Worm (Caenorhabditis elegans) whole organism, young adult: ENCODE measurements around the gene ZC477.3.

Experiments used
- B0336.3 ChIP-seq: fragments of 200-800 bp; sonication (Bioruptor generic); IDR thresholded peaks from 2 replicates; pipeline ENCODE4 v1.3.6; 2022; ENCODE audit warnings: missing genetic modification characterization, missing compliant biosample characterization
- D2030.7 ChIP-seq: fragments of 200-800 bp; sonication (Bioruptor generic); IDR thresholded peaks from 2 replicates; pipeline ENCODE4 v1.3.6; 2022; ENCODE audit warnings: missing genetic modification reagents, missing genetic modification characterization, missing compliant biosample characterization
- F23B12.7 ChIP-seq: sonication (generic microtip); optimal IDR thresholded peaks from 2 replicates; lab custom pipeline; 2017; ENCODE audit warnings: missing genetic modification characterization, mild to moderate bottlenecking, missing compliant biosample characterization, antibody characterized with exemption, moderate library complexity; ENCODE audit not compliant: insufficient read depth
- F37B4.10 ChIP-seq: fragments of 200-800 bp; sonication (Bioruptor generic); IDR thresholded peaks from 2 replicates; pipeline ENCODE4 v1.3.6; 2022; ENCODE audit warnings: missing genetic modification characterization, missing compliant biosample characterization
- F55B11.4 ChIP-seq: sonication (generic microtip); optimal IDR thresholded peaks from 2 replicates; lab custom pipeline; 2016; ENCODE audit warnings: missing compliant biosample characterization, missing genetic modification characterization, borderline replicate concordance; ENCODE audit not compliant: insufficient read depth
- F57C9.4 ChIP-seq: sonication (generic microtip); optimal IDR thresholded peaks from 2 replicates; lab custom pipeline; 2017; ENCODE audit warnings: mild to moderate bottlenecking, missing genetic modification characterization, missing compliant biosample characterization
- Y53F4B.3 ChIP-seq: fragments of 200-800 bp; sonication (Bioruptor generic); IDR thresholded peaks from 2 replicates; pipeline ENCODE4 v1.3.6; 2022; ENCODE audit warnings: missing genetic modification reagents, missing genetic modification characterization, missing compliant biosample characterization
- Y53G8AR.9 ChIP-seq: fragments of 200-800 bp; sonication (Bioruptor generic); conservative IDR thresholded peaks from 2 replicates; pipeline ENCODE4 v1.3.6; 2022; ENCODE audit warnings: missing genetic modification reagents, missing genetic modification characterization, missing compliant biosample characterization
- Y56A3A.18 ChIP-seq: fragments of 200-800 bp; sonication (Bioruptor generic); IDR thresholded peaks from 2 replicates; pipeline ENCODE4 v1.3.6; 2022; ENCODE audit warnings: missing genetic modification reagents, missing genetic modification characterization, missing compliant biosample characterization
- Y67H2A.10 ChIP-seq: fragments of 200-800 bp; sonication (Bioruptor generic); conservative IDR thresholded peaks from 2 replicates; pipeline ENCODE4 v1.3.6; 2022; ENCODE audit warnings: missing genetic modification reagents, missing genetic modification characterization, missing compliant biosample characterization
- aptf-2 ChIP-seq: fragments of 200-800 bp; sonication (Bioruptor generic); conservative IDR thresholded peaks from 2 replicates; pipeline ENCODE4 v1.3.6; 2022; ENCODE audit warnings: missing genetic modification reagents, missing genetic modification characterization, missing compliant biosample characterization
- atf-7 ChIP-seq: sonication (generic microtip); optimal IDR thresholded peaks from 2 replicates; lab custom pipeline; 2017; ENCODE audit warnings: mild to moderate bottlenecking, missing genetic modification characterization, missing compliant biosample characterization
- attf-5 ChIP-seq: fragments of 200-800 bp; sonication (Bioruptor generic); optimal IDR thresholded peaks from 2 replicates; lab custom pipeline; 2018; ENCODE audit warnings: mild to moderate bottlenecking, missing genetic modification characterization, missing compliant biosample characterization
- cebp-2 ChIP-seq: fragments of 200-800 bp; sonication (Bioruptor generic); IDR thresholded peaks from 2 replicates; pipeline ENCODE4 v1.3.6; 2022; ENCODE audit warnings: missing genetic modification characterization, missing compliant biosample characterization
- ceh-100 ChIP-seq: fragments of 200-800 bp; sonication (Bioruptor generic); IDR thresholded peaks from 2 replicates; pipeline ENCODE4 v1.3.6; 2022; ENCODE audit warnings: missing genetic modification reagents, missing genetic modification characterization, missing compliant biosample characterization
- ceh-58 ChIP-seq: fragments of 200-800 bp; sonication (Bioruptor generic); IDR thresholded peaks from 2 replicates; pipeline ENCODE4 v1.3.6; 2022; ENCODE audit warnings: missing genetic modification characterization, missing compliant biosample characterization
- ceh-91 ChIP-seq: fragments of 200-800 bp; sonication (Bioruptor generic); IDR thresholded peaks from 2 replicates; pipeline ENCODE4 v1.3.6; 2022; ENCODE audit warnings: missing genetic modification reagents, missing genetic modification characterization, missing compliant biosample characterization
- die-1 ChIP-seq: sonication (generic microtip); optimal IDR thresholded peaks from 2 replicates; lab custom pipeline; 2016; ENCODE audit warnings: missing genotype, mild to moderate bottlenecking, missing genetic modification characterization, missing compliant biosample characterization
- egrh-3 ChIP-seq: fragments of 200-800 bp; sonication (Bioruptor generic); IDR thresholded peaks from 2 replicates; pipeline ENCODE4 v1.3.6; 2022; ENCODE audit warnings: missing genetic modification reagents, missing genetic modification characterization, missing compliant biosample characterization
- fkh-3 ChIP-seq: sonication (generic microtip); optimal IDR thresholded peaks from 2 replicates; lab custom pipeline; 2016; ENCODE audit warnings: mild to moderate bottlenecking, missing genetic modification characterization, missing compliant biosample characterization
- him-1 ChIP-seq: sonication (generic microtip); optimal IDR thresholded peaks from 2 replicates; lab custom pipeline; 2016; ENCODE audit warnings: missing genotype, missing genetic modification reagents, missing genetic modification characterization, missing compliant biosample characterization
- hlh-26 ChIP-seq: fragments of 200-800 bp; sonication (Bioruptor generic); conservative IDR thresholded peaks from 2 replicates; pipeline ENCODE4 v1.3.6; 2022; ENCODE audit warnings: missing genetic modification reagents, missing genetic modification characterization, missing compliant biosample characterization
- hmg-1.2 ChIP-seq: fragments of 200-800 bp; sonication (Bioruptor generic); IDR thresholded peaks from 2 replicates; pipeline ENCODE4 v1.3.6; 2022; ENCODE audit warnings: missing genetic modification reagents, missing genetic modification characterization, missing compliant biosample characterization
- hsf-1 ChIP-seq: fragments of 200-800 bp; sonication (Bioruptor generic); IDR thresholded peaks from 2 replicates; pipeline ENCODE4 v1.3.6; 2022; ENCODE audit warnings: missing genetic modification reagents, missing genetic modification characterization, missing compliant biosample characterization
- lag-1 ChIP-seq: fragments of 200-800 bp; sonication (Bioruptor generic); IDR thresholded peaks from 2 replicates; pipeline ENCODE4 v1.3.6; 2022; ENCODE audit warnings: missing genetic modification reagents, missing genetic modification characterization, missing compliant biosample characterization
- lin-54 ChIP-seq: fragments of 200-800 bp; sonication (Bioruptor generic); optimal IDR thresholded peaks from 2 replicates; lab custom pipeline; 2018; ENCODE audit warnings: mild to moderate bottlenecking, missing genetic modification characterization, missing compliant biosample characterization
- nfyb-1 ChIP-seq: fragments of 200-800 bp; sonication (Bioruptor generic); IDR thresholded peaks from 2 replicates; pipeline ENCODE4 v1.3.6; 2022; ENCODE audit warnings: missing genetic modification reagents, missing genetic modification characterization, missing compliant biosample characterization
- nhr-179 ChIP-seq: sonication (generic microtip); optimal IDR thresholded peaks from 2 replicates; lab custom pipeline; 2016; ENCODE audit warnings: mild to moderate bottlenecking, missing genetic modification characterization, missing compliant biosample characterization
- nhr-27 ChIP-seq: fragments of 200-800 bp; sonication (Bioruptor generic); optimal IDR thresholded peaks from 2 replicates; lab custom pipeline; 2018; ENCODE audit warnings: mild to moderate bottlenecking, missing genetic modification characterization, moderate library complexity, missing compliant biosample characterization
- nhr-80 ChIP-seq: sonication (generic microtip); optimal IDR thresholded peaks from 2 replicates; lab custom pipeline; 2016; ENCODE audit warnings: missing genetic modification characterization, missing compliant biosample characterization
- nhr-90 ChIP-seq: sonication (generic microtip); optimal IDR thresholded peaks from 2 replicates; lab custom pipeline; 2016; ENCODE audit warnings: missing genotype, mild to moderate bottlenecking, missing genetic modification characterization, missing compliant biosample characterization
- pha-4 ChIP-seq: fragments of 150-350 bp; sonication (generic microtip); optimal IDR thresholded peaks from 2 replicates; lab custom pipeline; 2014; ENCODE audit warnings: missing biosample characterization, missing genetic modification reagents, missing genetic modification characterization
- rec-8 ChIP-seq, 2 experiments: sonication (generic microtip); optimal IDR thresholded peaks; 2 replicates each; lab custom pipeline; 2016; ENCODE audit warnings: mild to moderate bottlenecking in 2 of 2, missing genetic modification characterization in 2 of 2, missing genetic modification reagents in 2 of 2, missing genotype in 2 of 2, missing biosample characterization in 1 of 2, missing compliant biosample characterization in 1 of 2, moderate library complexity in 1 of 2
- snpc-4 ChIP-seq, 5 experiments: fragments of 150-350 bp in 1 of 5; sonication (generic microtip) in 4 of 5; optimal IDR thresholded peaks; 2 replicates each; lab custom pipeline; 2014 to 2018; ENCODE audit warnings: missing genetic modification characterization in 5 of 5, missing biosample characterization in 3 of 5, antibody characterized with exemption in 2 of 5, mild to moderate bottlenecking in 2 of 5, missing compliant biosample characterization in 2 of 5, missing genotype in 2 of 5, moderate library complexity in 2 of 5, missing genetic modification reagents in 1 of 5
- sptf-2 ChIP-seq: fragments of 200-800 bp; sonication (Bioruptor generic); optimal IDR thresholded peaks from 2 replicates; lab custom pipeline; 2018; ENCODE audit warnings: mild to moderate bottlenecking, missing genetic modification characterization, missing compliant biosample characterization
- tbx-9 ChIP-seq: sonication (generic microtip); optimal IDR thresholded peaks from 2 replicates; lab custom pipeline; 2016; ENCODE audit warnings: borderline replicate concordance, missing genetic modification characterization, inconsistent platforms, missing compliant biosample characterization
- tlf-1 ChIP-seq: fragments of 200-800 bp; sonication (Bioruptor generic); optimal IDR thresholded peaks from 2 replicates; lab custom pipeline; 2018; ENCODE audit warnings: mild to moderate bottlenecking, missing genetic modification characterization, missing compliant biosample characterization
- unc-62 ChIP-seq: fragments of 150-350 bp; optimal IDR thresholded peaks from 2 replicates; lab custom pipeline; 2014; ENCODE audit warnings: missing biosample characterization, missing genetic modification reagents, missing genetic modification characterization
- zfh-2 ChIP-seq: fragments of 200-800 bp; sonication (Bioruptor generic); conservative IDR thresholded peaks from 2 replicates; pipeline ENCODE4 v1.3.6; 2022; ENCODE audit warnings: missing genetic modification reagents, missing genetic modification characterization, missing compliant biosample characterization
- zim-3 ChIP-seq: sonication (generic microtip); optimal IDR thresholded peaks from 2 replicates; lab custom pipeline; 2017; ENCODE audit warnings: mild to moderate bottlenecking, missing genetic modification characterization, moderate library complexity, missing compliant biosample characterization
- ztf-18 ChIP-seq: sonication (generic microtip); optimal IDR thresholded peaks from 2 replicates; lab custom pipeline; 2016; ENCODE audit warnings: missing genotype, mild to moderate bottlenecking, missing genetic modification characterization, missing compliant biosample characterization
- ztf-3 ChIP-seq: fragments of 200-800 bp; sonication (Bioruptor generic); optimal IDR thresholded peaks from 2 replicates; lab custom pipeline; 2018; ENCODE audit warnings: mild to moderate bottlenecking, missing genetic modification characterization, missing compliant biosample characterization

ZC477.3 gene

ce11 chrIV:7099377-7099776 is 3.9 kb upstream of the ZC477.3 start:
- TF ChIP-seq nhr-90: no peak
- TF ChIP-seq ztf-3 (GFP tag; lab: Kevin White, UChicago): no peak
- TF ChIP-seq hmg-1.2 (GFP tag; lab: Robert Waterston, UW): peak; percentile 48; the same call in 1 of the 2 replicates
- TF ChIP-seq cebp-2 (GFP tag; lab: Robert Waterston, UW): no peak
- no peak for TF ChIP-seq Y53F4B.3
- TF ChIP-seq B0336.3 (GFP tag; lab: Robert Waterston, UW): no peak
- no peak for TF ChIP-seq hlh-26 (GFP tag; lab: Robert Waterston, UW)
- TF ChIP-seq nhr-80 (tag; lab: Kevin White, UChicago): peak; percentile 24
- no peak for TF ChIP-seq him-1
- no peak for TF ChIP-seq lin-54 (GFP tag; lab: Kevin White, UChicago)
- TF ChIP-seq D2030.7 (GFP tag; lab: Robert Waterston, UW): no peak
- TF ChIP-seq, all 124 proteins: peak for 2

- TF ChIP-seq pha-4 (tag; lab: Kevin White, UChicago) (no peak), ceh-100 (GFP tag; lab: Robert Waterston, UW) (no peak), egrh-3 (GFP tag; lab: Robert Waterston, UW) (no peak), tlf-1 (GFP tag; lab: Kevin White, UChicago) (no peak), Y53G8AR.9 (GFP tag; lab: Robert Waterston, UW) (no peak), hmg-1.2 (GFP tag; lab: Robert Waterston, UW) (no peak), ztf-18 (tag; lab: Kevin White, UChicago) (no peak), Y67H2A.10 (no peak), rec-8 (tag; optimal IDR thresholded peaks at IDR 0.05; lab: Kevin White, UChicago) (no peak), nhr-179 (tag; lab: Kevin White, UChicago) (no peak), Y56A3A.18 (no peak), F57C9.4 (tag; lab: Kevin White, UChicago) (no peak), unc-62 (GFP tag; lab: Kevin White, UChicago) (no peak), tbx-9 (tag; lab: Kevin White, UChicago) (no peak), nfyb-1 (no peak), sptf-2 (GFP tag; lab: Kevin White, UChicago) (no peak), aptf-2 (GFP tag; lab: Robert Waterston, UW) (no peak), attf-5 (GFP tag; lab: Kevin White, UChicago) (no peak), F55B11.4 (no peak)
These were observed 4.6 kb downstream of the ZC477.3 start, which contains the start of gene ZC477.2 for ce11 chrIV:7107893-7108292. Gene ZC477.2 (plus strand): TSS chrIV:7108193.

ce11 chrIV:7111354-7111753 is 8.1 kb downstream of the ZC477.3 start, which contains the start of the genes ZC477.7 and ssq-3:
Gene ZC477.7 (minus strand): TSS chrIV:7111454.
Gene ssq-3 (plus strand): TSS chrIV:7111604.
- TF ChIP-seq cebp-2 (GFP tag; lab: Robert Waterston, UW) (no peak), F37B4.10 (GFP tag; lab: Robert Waterston, UW) (no peak), ceh-100 (GFP tag; lab: Robert Waterston, UW) (no peak), snpc-4 (GFP tag; optimal IDR thresholded peaks at IDR 0.05; lab: Kevin White, UChicago) (no peak), snpc-4 (tag; optimal IDR thresholded peaks at IDR 0.05; lab: Kevin White, UChicago) (no peak)

ce11 chrIV:7112312-7112711 is 9.0 kb downstream of the ZC477.3 start:
- peak; percentile 63; the same call in 1 of the 2 replicates for TF ChIP-seq egrh-3 (GFP tag; lab: Robert Waterston, UW)

- TF ChIP-seq rec-8 (tag; optimal IDR thresholded peaks at IDR 0.05; lab: Kevin White, UChicago) (no peak), ceh-58 (GFP tag; lab: Robert Waterston, UW) (no peak), F23B12.7 (tag; lab: Kevin White, UChicago) (no peak), fkh-3 (no peak), nfyb-1 (no peak), hsf-1 (GFP tag; lab: Robert Waterston, UW) (no peak), lag-1 (GFP tag; lab: Robert Waterston, UW) (no peak), ceh-91 (GFP tag; lab: Robert Waterston, UW) (no peak), die-1 (tag; lab: Kevin White, UChicago) (no peak), nhr-27 (no peak), zfh-2 (no peak), zim-3 (no peak), egrh-3 (GFP tag; lab: Robert Waterston, UW) (no peak), atf-7 (tag; lab: Kevin White, UChicago) (no peak)
These were observed 11.3 kb downstream of the ZC477.3 start, which contains the start of gene nas-8 for ce11 chrIV:7114599-7114998. Gene nas-8 (plus strand): TSS chrIV:7114899.
